Fruit fly (Drosophila melanogaster): ENCODE data around the gene ush.
"Not testable (repeated sequence)": the region's sequence is repeated elsewhere in the genome, so short reads cannot be mapped to it uniquely, and the experiment has no call there.

dm6 chr2L:455274-455673 lies 20.7 kb upstream of the ush start, which contains the start of gene CG4133:
- not testable (repeated sequence) for TF ChIP-seq pad (GFP tag; optimal IDR thresholded peaks at IDR 0.05); CG14711 (tag; optimal IDR thresholded peaks at IDR 0.05); Mnt (GFP tag; optimal IDR thresholded peaks at IDR 0.05); CG5204 (GFP tag; optimal IDR thresholded peaks at IDR 0.05)

All from whole organism, adult.